Fruit fly (Drosophila melanogaster): Measurements from ENCODE around the gene CG32683.
A peak's percentile ranks its signal among the peaks of the same experiment; 100 is the strongest.

CG32683 gene

dm6 chrX:10387672-10388071 lies 67.0 kb downstream of the CG32683 start (continued):
- TF ChIP-seq esg (GFP tag; conservative IDR thresholded peaks at IDR 0.05) (no peak), row (GFP tag; IDR thresholded peaks at IDR 0.05) (peak; percentile 63), Trl (optimal IDR thresholded peaks at IDR 0.05) (no peak), Trl (GFP tag; optimal IDR thresholded peaks at IDR 0.05) (peak; percentile 12), pan (optimal IDR thresholded peaks at IDR 0.05) (no peak), pan (GFP tag; optimal IDR thresholded peaks at IDR 0.05 in 1 of 2, IDR thresholded peaks at IDR 0.05 in 1 of 2) (peak in 1 of 2 experiments; percentile 70), HLH3B (GFP tag; IDR thresholded peaks at IDR 0.05) (peak; percentile 48), CG5953 (GFP tag; IDR thresholded peaks at IDR 0.05) (0 out of 2 replicates have a peak, but pooled peaks have one; percentile 36), CG1233 (GFP tag; optimal IDR thresholded peaks at IDR 0.05) (no peak), fd96Cb (tag; optimal IDR thresholded peaks at IDR 0.05) (peak; percentile 7), grn (GFP tag; optimal IDR thresholded peaks at IDR 0.05) (no peak), inv (GFP tag; IDR thresholded peaks at IDR 0.05; ENCODE audit: partially characterized antibody) (no peak), CG9215 (GFP tag; IDR thresholded peaks at IDR 0.05) (peak; percentile 36; the same call in 1 of the 2 replicates), bigmax (GFP tag; optimal IDR thresholded peaks at IDR 0.05) (no peak), CG10267 (tag; optimal IDR thresholded peaks at IDR 0.05) (no peak), CG12942 (GFP tag; optimal IDR thresholded peaks at IDR 0.05) (no peak), CG31224 (GFP tag; IDR thresholded peaks at IDR 0.05) (0 out of 2 replicates have a peak, but pooled peaks have one; percentile 25), Atf6 (GFP tag; IDR thresholded peaks at IDR 0.05) (peak; percentile 51; the same call in 1 of the 2 replicates), CG8765 (GFP tag; IDR thresholded peaks at IDR 0.05) (no peak), Sry-β (GFP tag; optimal IDR thresholded peaks at IDR 0.05) (no peak), ftz-f1 (GFP tag; optimal IDR thresholded peaks at IDR 0.05) (peak; percentile 64), dimm (GFP tag; IDR thresholded peaks at IDR 0.05) (no peak), CG12744 (GFP tag; optimal IDR thresholded peaks at IDR 0.05) (no peak), gcm (GFP tag; optimal IDR thresholded peaks at IDR 0.05) (no peak), CG7745 (tag; optimal IDR thresholded peaks at IDR 0.05) (no peak)

DNA sequence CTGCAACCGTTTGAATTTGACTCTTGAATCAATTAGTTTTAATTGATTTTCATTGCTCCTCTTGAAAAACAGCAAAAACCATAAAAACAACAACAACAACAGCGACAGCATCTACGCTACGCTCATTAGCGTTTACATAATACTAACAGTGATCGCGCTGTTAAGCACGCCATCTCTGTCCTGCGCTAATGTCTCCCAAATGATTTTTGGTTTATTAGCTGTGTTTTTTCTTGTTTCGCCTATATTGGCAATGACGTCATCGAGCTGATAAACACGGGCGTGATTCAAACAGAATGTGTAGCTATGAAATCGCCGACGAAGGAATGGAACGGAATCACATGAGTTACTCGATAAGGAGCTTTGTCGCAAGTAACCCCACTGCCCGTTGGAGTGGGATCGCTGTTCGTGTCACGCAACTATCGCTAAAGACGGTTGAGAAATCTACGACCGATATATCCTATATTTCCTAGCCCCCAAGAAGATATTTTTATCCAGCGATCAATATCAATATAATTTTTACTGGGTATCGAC lies 67.8 kb downstream of the CG32683 start:
- TF ChIP-seq gro (GFP tag; optimal IDR thresholded peaks at IDR 0.05): no peak
- peak; percentile 13; the same call in 1 of the 2 replicates for TF ChIP-seq CG14014 (GFP tag; IDR thresholded peaks at IDR 0.05)
- no peak for TF ChIP-seq CG8359 (GFP tag; optimal IDR thresholded peaks at IDR 0.05; ENCODE audit: borderline replicate concordance)
- no peak for TF ChIP-seq hbn (GFP tag; IDR thresholded peaks at IDR 0.05; ENCODE audit: partially characterized antibody)
- no peak for TF ChIP-seq sens-2 (GFP tag; IDR thresholded peaks at IDR 0.05)
- TF ChIP-seq CG32767 (GFP tag; IDR thresholded peaks at IDR 0.05): no peak
- no peak for TF ChIP-seq CG1832 (GFP tag; optimal IDR thresholded peaks at IDR 0.05)
- TF ChIP-seq CG13296 (GFP tag; optimal IDR thresholded peaks at IDR 0.05): no peak
- no peak for TF ChIP-seq CG6175 (GFP tag; IDR thresholded peaks at IDR 0.05)
- no peak for TF ChIP-seq slou (GFP tag; optimal IDR thresholded peaks at IDR 0.05)
- TF ChIP-seq CG7928 (GFP tag; optimal IDR thresholded peaks at IDR 0.05): no peak
- TF ChIP-seq CG9817 (tag; optimal IDR thresholded peaks at IDR 0.05): no peak
- no peak for TF ChIP-seq Fer1 (GFP tag; optimal IDR thresholded peaks at IDR 0.05)
- no peak for TF ChIP-seq Dad (GFP tag; optimal IDR thresholded peaks at IDR 0.05)
- no peak for TF ChIP-seq CG12299 (tag; optimal IDR thresholded peaks at IDR 0.05)
- TF ChIP-seq ATbp (GFP tag; optimal IDR thresholded peaks at IDR 0.05): no peak
- no peak for TF ChIP-seq wek (GFP tag; optimal IDR thresholded peaks at IDR 0.05)
- peak; percentile 85 for TF ChIP-seq pfk (GFP tag; optimal IDR thresholded peaks at IDR 0.05)
- no peak for TF ChIP-seq Doc2 (GFP tag; IDR thresholded peaks at IDR 0.05)
- TF ChIP-seq CG12659 (GFP tag; optimal IDR thresholded peaks at IDR 0.05): no peak
- TF ChIP-seq CG1024 (GFP tag; IDR thresholded peaks at IDR 0.05): no peak
- TF ChIP-seq cas (GFP tag; IDR thresholded peaks at IDR 0.05): no peak
- TF ChIP-seq CG16779 (GFP tag; IDR thresholded peaks at IDR 0.05): no peak
- peak; percentile 39; the same call in 1 of the 2 replicates for TF ChIP-seq CG9932 (GFP tag; IDR thresholded peaks at IDR 0.05)
- no peak for TF ChIP-seq gcm (GFP tag; optimal IDR thresholded peaks at IDR 0.05)
- no peak for TF ChIP-seq bbx (GFP tag; IDR thresholded peaks at IDR 0.05; ENCODE audit: partially characterized antibody)
- no peak for TF ChIP-seq CG6813 (GFP tag; optimal IDR thresholded peaks at IDR 0.05)
- TF ChIP-seq D19B (GFP tag; optimal IDR thresholded peaks at IDR 0.05): no peak

All from whole organism, embryonic.